Fruit fly (Drosophila melanogaster) S2 (cell line): ENCODE data around the gene sowi.
A peak's percentile ranks its signal among the peaks of the same experiment; 100 is the strongest.

Source experiments
- CG8478 ChIP-seq: fragments of >200 bp; optimal IDR thresholded peaks from 2 replicates; lab custom pipeline; 2018
- CTCF ChIP-seq, 2 experiments: fragments of >200 bp; optimal IDR thresholded peaks; 2 replicates each; lab custom pipeline; 2018

dm6 chr3R:6605142-6605541 is 22.6 kb downstream of the sowi start:
- TF ChIP-seq CTCF (optimal IDR thresholded peaks at IDR 0.05; lab: Kevin White, UChicago), result peak; percentile 21 to 73
- no peak for TF ChIP-seq CG8478 (lab: Kevin White, UChicago)
